Fruit fly (Drosophila melanogaster): ENCODE results near the gene mRpL11.

DNA sequence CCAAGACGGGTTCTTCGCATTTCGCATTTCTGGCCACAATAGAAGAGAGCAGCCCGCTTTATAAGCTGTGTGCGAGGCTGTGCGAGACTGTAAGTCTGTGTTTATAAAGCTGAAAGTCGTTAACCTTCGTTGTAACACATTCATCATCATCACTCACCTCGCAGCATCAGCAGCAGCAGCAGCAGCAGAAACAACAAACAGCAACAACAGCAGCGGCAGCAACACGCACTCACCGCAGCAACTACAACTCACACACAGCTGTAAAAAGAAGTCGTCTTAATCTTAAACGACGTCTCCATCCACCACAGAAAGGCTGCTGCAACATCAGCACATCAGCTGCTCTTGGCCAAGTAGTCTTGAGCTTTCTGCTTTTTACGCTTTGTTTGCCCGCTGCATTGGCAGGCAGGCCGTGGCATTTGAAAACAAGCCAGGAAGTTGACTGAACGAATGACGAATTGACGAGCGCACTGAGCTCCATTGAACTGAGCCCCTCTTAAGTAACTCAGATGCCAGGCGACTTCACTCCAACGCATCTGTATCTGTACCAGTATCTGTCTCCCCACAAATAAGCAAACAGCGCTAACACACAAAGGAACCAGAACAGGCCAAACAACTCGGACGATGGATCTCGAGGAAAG is 42.9 kb upstream of the mRpL11 start:
- TF ChIP-seq CTCF (optimal IDR thresholded peaks at IDR 0.05) (no peak), CG8478 (optimal IDR thresholded peaks at IDR 0.05) (no peak)

Data from S2 (cell line).